Fruit fly (Drosophila melanogaster) whole organism, embryonic: Measurements from ENCODE around the gene mbc.

Experiments
- Blimp-1 ChIP-seq: fragments of 200-800 bp; sonication (Bioruptor generic); optimal IDR thresholded peaks from 3 replicates; lab custom pipeline; 2018; ENCODE audit warnings: missing biosample characterization, missing genetic modification characterization, mild to moderate bottlenecking, moderate library complexity, missing genetic modification reagents
- BtbVII ChIP-seq: fragments of 200-800 bp; sonication (Bioruptor generic); optimal IDR thresholded peaks from 3 replicates; lab custom pipeline; 2017; ENCODE audit warnings: missing biosample characterization, mild to moderate bottlenecking, missing genetic modification characterization
- CG10462 ChIP-seq: fragments of 200-800 bp; sonication (Bioruptor generic); optimal IDR thresholded peaks from 2 replicates; lab custom pipeline; 2016; ENCODE audit warnings: missing biosample characterization, missing genetic modification characterization
- CG11247 ChIP-seq: fragments of 200-800 bp; sonication (Bioruptor generic); IDR thresholded peaks from 2 replicates; pipeline ENCODE4 v1.3.6; 2022; ENCODE audit warnings: missing biosample characterization, missing genetic modification characterization
- CG11560 ChIP-seq: fragments of 200-800 bp; sonication (Bioruptor generic); IDR thresholded peaks from 3 replicates; pipeline ENCODE4 v1.3.6; 2022; ENCODE audit warnings: missing biosample characterization, missing genetic modification characterization
- CG11723 ChIP-seq: fragments of 200-800 bp; sonication (Bioruptor generic); optimal IDR thresholded peaks from 2 replicates; lab custom pipeline; 2017; ENCODE audit warnings: missing biosample characterization, mild to moderate bottlenecking, missing genetic modification characterization
- CG12155 ChIP-seq: fragments of 200-800 bp; sonication (Bioruptor generic); optimal IDR thresholded peaks from 3 replicates; lab custom pipeline; 2016; ENCODE audit warnings: missing biosample characterization, missing genetic modification characterization
- CG15479 ChIP-seq: fragments of 200-800 bp; sonication (Bioruptor generic); optimal IDR thresholded peaks from 3 replicates; lab custom pipeline; 2019; ENCODE audit warnings: missing biosample characterization, mild to moderate bottlenecking, missing genetic modification characterization, moderate library complexity
- CG1603 ChIP-seq: fragments of 200-800 bp; sonication (Bioruptor generic); optimal IDR thresholded peaks from 2 replicates; lab custom pipeline; 2019; ENCODE audit warnings: missing biosample characterization, mild to moderate bottlenecking, missing genetic modification characterization, moderate library complexity
- CG16813 ChIP-seq: fragments of 200-800 bp; sonication (Bioruptor generic); IDR thresholded peaks from 3 replicates; pipeline ENCODE4 v1.3.6; 2022; ENCODE audit warnings: missing biosample characterization, missing genetic modification characterization; ENCODE audit not compliant: partially characterized antibody
- CG17328 ChIP-seq: fragments of 200-800 bp; sonication (Bioruptor generic); IDR thresholded peaks from 2 replicates; pipeline ENCODE4 v1.3.6; 2022; ENCODE audit warnings: missing biosample characterization, missing genetic modification characterization
- CG17385 ChIP-seq: fragments of 200-800 bp; sonication (Bioruptor generic); optimal IDR thresholded peaks from 3 replicates; lab custom pipeline; 2018; ENCODE audit warnings: missing biosample characterization, mild to moderate bottlenecking, missing genetic modification characterization
- CG18619 ChIP-seq: fragments of 200-800 bp; sonication (Bioruptor generic); optimal IDR thresholded peaks from 3 replicates; lab custom pipeline; 2017; ENCODE audit warnings: missing biosample characterization, mild to moderate bottlenecking, missing genetic modification characterization
- CG2202 ChIP-seq: fragments of 200-800 bp; sonication (Bioruptor generic); optimal IDR thresholded peaks from 2 replicates; lab custom pipeline; 2018; ENCODE audit warnings: missing biosample characterization, mild to moderate bottlenecking, missing genetic modification characterization
- CG34376 ChIP-seq: fragments of 200-800 bp; sonication (Bioruptor generic); optimal IDR thresholded peaks from 2 replicates; lab custom pipeline; 2018; ENCODE audit warnings: missing biosample characterization, mild to moderate bottlenecking, missing genetic modification characterization
- CG3726 ChIP-seq: fragments of 200-800 bp; sonication (Bioruptor generic); IDR thresholded peaks from 3 replicates; pipeline ENCODE4, ENCODE4 v1.3.6; 2022; ENCODE audit warnings: missing biosample characterization, missing genetic modification characterization
- CG4282 ChIP-seq: fragments of 200-800 bp; sonication (Bioruptor generic); optimal IDR thresholded peaks from 2 replicates; lab custom pipeline; 2016; ENCODE audit warnings: missing biosample characterization, missing genetic modification characterization
- CG4707 ChIP-seq: fragments of 200-800 bp; sonication (Bioruptor generic); optimal IDR thresholded peaks from 2 replicates; lab custom pipeline; 2018; ENCODE audit warnings: missing biosample characterization, mild to moderate bottlenecking, missing genetic modification characterization, moderate library complexity
- CG6654 ChIP-seq: fragments of 200-800 bp; sonication (Bioruptor generic); optimal IDR thresholded peaks from 2 replicates; lab custom pipeline; 2017; ENCODE audit warnings: missing biosample characterization, mild to moderate bottlenecking, missing genetic modification characterization
- CG8281 ChIP-seq: fragments of 200-800 bp; sonication (Bioruptor generic); optimal IDR thresholded peaks from 2 replicates; lab custom pipeline; 2018; ENCODE audit warnings: missing biosample characterization, mild to moderate bottlenecking, missing genetic modification characterization, moderate library complexity
- CG9797 ChIP-seq: fragments of 200-800 bp; sonication (Bioruptor generic); optimal IDR thresholded peaks from 3 replicates; lab custom pipeline; 2018; ENCODE audit warnings: missing biosample characterization, mild to moderate bottlenecking, missing genetic modification characterization
- CTCF ChIP-seq: fragments of 200-800 bp; sonication (Bioruptor generic); optimal IDR thresholded peaks from 2 replicates; lab custom pipeline; 2017; ENCODE audit warnings: missing biosample characterization, mild to moderate bottlenecking, missing genetic modification characterization, moderate library complexity
- CkIIα-i1 ChIP-seq: fragments of 200-800 bp; sonication (Bioruptor generic); IDR thresholded peaks from 2 replicates; pipeline ENCODE4 v1.3.6; 2022; ENCODE audit warnings: missing biosample characterization, missing genetic modification characterization
- Deaf1 ChIP-seq: fragments of 200-800 bp; optimal IDR thresholded peaks from 3 replicates; lab custom pipeline; 2019; ENCODE audit warnings: missing biosample characterization, mild to moderate bottlenecking, missing genetic modification characterization, moderate library complexity
- Elba2 ChIP-seq: fragments of 200-800 bp; sonication (Bioruptor generic); optimal IDR thresholded peaks from 3 replicates; lab custom pipeline; 2016; ENCODE audit warnings: missing biosample characterization, missing genetic modification characterization
- HLH3B ChIP-seq: fragments of 200-800 bp; sonication (Bioruptor generic); IDR thresholded peaks from 2 replicates; pipeline ENCODE4 v1.3.6; 2022; ENCODE audit warnings: missing biosample characterization, missing genetic modification characterization
- HLH54F ChIP-seq: fragments of 200-800 bp; sonication (Bioruptor generic); optimal IDR thresholded peaks from 3 replicates; lab custom pipeline; 2016; ENCODE audit warnings: missing biosample characterization, missing genetic modification characterization
- NC2α ChIP-seq: fragments of 200-800 bp; sonication (Bioruptor generic); optimal IDR thresholded peaks from 2 replicates; lab custom pipeline; 2016; ENCODE audit warnings: missing biosample characterization, missing genetic modification characterization
- Neu2 ChIP-seq: fragments of 200-800 bp; sonication (Bioruptor generic); optimal IDR thresholded peaks from 3 replicates; lab custom pipeline; 2016; ENCODE audit warnings: missing biosample characterization, missing genetic modification characterization, borderline replicate concordance
- Opbp ChIP-seq: fragments of 200-800 bp; sonication (Bioruptor generic); IDR thresholded peaks from 3 replicates; pipeline ENCODE4 v1.3.6; 2022; ENCODE audit warnings: missing biosample characterization, missing genetic modification characterization; ENCODE audit not compliant: partially characterized antibody
- YL-1 ChIP-seq: fragments of 200-800 bp; sonication (Bioruptor generic); optimal IDR thresholded peaks from 3 replicates; lab custom pipeline; 2017; ENCODE audit warnings: missing biosample characterization, mild to moderate bottlenecking, missing genetic modification characterization
- aop ChIP-seq: fragments of 200-800 bp; sonication (Bioruptor generic); IDR thresholded peaks from 2 replicates; pipeline ENCODE4 v1.3.6; 2022; ENCODE audit warnings: missing biosample characterization, missing genetic modification characterization
- croc ChIP-seq: fragments of 200-800 bp; sonication (Bioruptor generic); conservative IDR thresholded peaks from 3 replicates; pipeline ENCODE4 v1.3.6; 2022; ENCODE audit warnings: missing biosample characterization, missing genetic modification characterization
- ems ChIP-seq: fragments of 200-800 bp; sonication (Bioruptor generic); optimal IDR thresholded peaks from 3 replicates; lab custom pipeline; 2016; ENCODE audit warnings: missing biosample characterization, missing genetic modification characterization
- en ChIP-seq: fragments of 200-800 bp; sonication (Bioruptor generic); optimal IDR thresholded peaks from 2 replicates; lab custom pipeline; 2016; ENCODE audit warnings: missing biosample characterization, missing genetic modification characterization
- esg ChIP-seq: fragments of 200-800 bp; sonication (Bioruptor generic); conservative IDR thresholded peaks from 2 replicates; pipeline ENCODE4 v1.3.6; 2022; ENCODE audit warnings: missing biosample characterization, missing genetic modification characterization
- eve ChIP-seq, 2 experiments: fragments of >200 bp; optimal IDR thresholded peaks; 2 replicates each; lab custom pipeline; 2017; ENCODE audit warnings: missing biosample characterization in 2 of 2, missing genetic modification characterization in 2 of 2
- ewg ChIP-seq: fragments of 200-800 bp; sonication (Bioruptor generic); optimal IDR thresholded peaks from 3 replicates; lab custom pipeline; 2017; ENCODE audit warnings: mild to moderate bottlenecking, missing biosample characterization, missing genetic modification reagents, missing genetic modification characterization
- fd3F ChIP-seq: fragments of 200-800 bp; sonication (Bioruptor generic); optimal IDR thresholded peaks from 2 replicates; lab custom pipeline; 2018; ENCODE audit warnings: missing biosample characterization, mild to moderate bottlenecking, missing genetic modification characterization, moderate library complexity
- ham ChIP-seq: fragments of 200-800 bp; sonication (Bioruptor generic); IDR thresholded peaks from 2 replicates; pipeline ENCODE4 v1.3.6; 2022; ENCODE audit warnings: missing biosample characterization, missing genetic modification characterization
- mld ChIP-seq: fragments of 200-800 bp; sonication (Bioruptor generic); IDR thresholded peaks from 3 replicates; pipeline ENCODE4 v1.3.6; 2022; ENCODE audit warnings: missing biosample characterization, missing genetic modification characterization; ENCODE audit not compliant: partially characterized antibody
- pfk ChIP-seq: fragments of 200-800 bp; sonication (Bioruptor generic); optimal IDR thresholded peaks from 2 replicates; lab custom pipeline; 2018; ENCODE audit warnings: missing biosample characterization, mild to moderate bottlenecking, missing genetic modification characterization, moderate library complexity
- pzg ChIP-seq: fragments of 200-800 bp; sonication (Bioruptor generic); optimal IDR thresholded peaks from 3 replicates; lab custom pipeline; 2018; ENCODE audit warnings: missing biosample characterization, mild to moderate bottlenecking, missing genetic modification characterization, moderate library complexity
- salm ChIP-seq: fragments of 200-800 bp; sonication (Bioruptor generic); optimal IDR thresholded peaks from 2 replicates; lab custom pipeline; 2018; ENCODE audit warnings: missing biosample characterization, mild to moderate bottlenecking, missing genetic modification characterization
- scrt ChIP-seq: fragments of 200-800 bp; sonication (Bioruptor generic); optimal IDR thresholded peaks from 2 replicates; lab custom pipeline; 2018; ENCODE audit warnings: missing biosample characterization, mild to moderate bottlenecking, missing genetic modification characterization, moderate library complexity
- sob ChIP-seq: fragments of 200-800 bp; sonication (Bioruptor generic); IDR thresholded peaks from 2 replicates; pipeline ENCODE4 v1.3.6; 2022; ENCODE audit warnings: missing biosample characterization, missing genetic modification characterization
- sr ChIP-seq: fragments of 200-800 bp; sonication (Bioruptor generic); IDR thresholded peaks from 3 replicates; pipeline ENCODE4 v1.3.6; 2022; ENCODE audit warnings: missing biosample characterization, missing genetic modification characterization
- ssp ChIP-seq: fragments of 200-800 bp; sonication (Bioruptor generic); IDR thresholded peaks from 2 replicates; pipeline ENCODE4 v1.3.6; 2022; ENCODE audit warnings: missing biosample characterization, missing genetic modification characterization
- tio ChIP-seq: fragments of 200-800 bp; sonication (Bioruptor generic); optimal IDR thresholded peaks from 2 replicates; lab custom pipeline; 2017; ENCODE audit warnings: missing biosample characterization, missing genetic modification characterization, inconsistent platforms
- tup ChIP-seq: fragments of 200-800 bp; sonication (Bioruptor generic); optimal IDR thresholded peaks from 2 replicates; lab custom pipeline; 2016; ENCODE audit warnings: missing biosample characterization, mild to moderate bottlenecking, missing genetic modification characterization, moderate library complexity

The mbc gene

DNA sequence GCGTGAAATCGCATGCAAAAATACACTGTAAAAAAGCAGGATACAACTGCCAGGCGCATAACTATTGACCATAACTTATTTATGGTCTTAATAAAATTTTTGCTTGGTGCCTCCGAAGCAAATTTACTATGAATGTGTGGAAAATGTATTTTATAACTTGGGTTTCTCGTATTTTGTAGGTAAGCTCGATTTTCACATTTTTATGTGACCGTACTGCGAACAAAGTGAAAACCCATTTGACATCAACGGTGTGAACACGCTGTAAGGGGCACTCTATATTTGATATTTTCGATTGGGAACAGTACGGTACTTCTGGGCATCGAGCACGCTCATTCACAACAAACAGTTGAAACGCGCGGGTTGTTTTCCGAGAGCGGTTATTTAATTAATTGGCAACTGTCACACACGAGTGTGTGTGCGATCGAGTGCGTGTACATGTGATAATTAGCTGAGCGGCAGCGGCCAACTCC is at the start of gene mbc, which contains the start of gene Nup98-96 (continued):
- peak; percentile 55 for TF ChIP-seq tup
- peak; percentile 54 for TF ChIP-seq Deaf1 (tag; lab: Kevin White, UChicago)
- TF ChIP-seq NC2α (GFP tag; lab: Kevin White, UChicago), result peak; percentile 83
- peak; percentile 75; the same call in 2 of the 3 replicates for TF ChIP-seq CG3726 (GFP tag; lab: Robert Waterston, UW)
- peak; percentile 89 for TF ChIP-seq CG12155 (GFP tag; lab: Kevin White, UChicago)
- peak; percentile 22 for TF ChIP-seq CG6654 (GFP tag; lab: Kevin White, UChicago)
- TF ChIP-seq ewg (GFP tag; lab: Kevin White, UChicago), result peak; percentile 86
- TF ChIP-seq Elba2 (GFP tag; lab: Kevin White, UChicago), result peak; percentile 86
- 0 out of 3 replicates have a peak, but pooled peaks have one; percentile 33 for TF ChIP-seq Opbp (GFP tag; lab: Robert Waterston, UW)
- TF ChIP-seq BtbVII, result peak; percentile 51
- TF ChIP-seq scrt, result peak; percentile 64
- peak; percentile 88 for TF ChIP-seq esg (GFP tag; lab: Robert Waterston, UW)
- TF ChIP-seq Blimp-1, result peak; percentile 72
- TF ChIP-seq CG15479, result peak; percentile 59
- TF ChIP-seq CG16813 (GFP tag; lab: Robert Waterston, UW), result no peak; the same call in 2 of the 3 replicates
- TF ChIP-seq pfk, result peak; percentile 57
- TF ChIP-seq tio, result no peak
- peak; percentile 73 for TF ChIP-seq en (GFP tag; lab: Kevin White, UChicago)
- peak; percentile 81 for TF ChIP-seq CG18619 (GFP tag; lab: Kevin White, UChicago)
- TF ChIP-seq sr (GFP tag; lab: Robert Waterston, UW), result no peak
- peak; percentile 70 for TF ChIP-seq CG11723
- TF ChIP-seq CG9797 (GFP tag; lab: Kevin White, UChicago), result peak; percentile 100
- TF ChIP-seq fd3F (GFP tag; lab: Kevin White, UChicago), result peak; percentile 63
- peak; percentile 57 for TF ChIP-seq CG2202 (tag; lab: Kevin White, UChicago)
- peak; percentile 63 for TF ChIP-seq salm (tag; lab: Kevin White, UChicago)
- TF ChIP-seq CG17328, result peak; percentile 84
- peak; percentile 47 for TF ChIP-seq CTCF
- peak; percentile 44 for TF ChIP-seq CG34376 (GFP tag; lab: Kevin White, UChicago)
- TF ChIP-seq mld, result no peak
- peak; percentile 83 for TF ChIP-seq CG1603 (tag; lab: Kevin White, UChicago)
- TF ChIP-seq pzg (GFP tag; lab: Kevin White, UChicago), result peak; percentile 94
- TF ChIP-seq eve (GFP tag; optimal IDR thresholded peaks at IDR 0.05; lab: Kevin White, UChicago), result peak in 1 of 2 experiments; percentile 12
- peak; percentile 93 for TF ChIP-seq YL-1 (GFP tag; lab: Kevin White, UChicago)
- peak; percentile 80 for TF ChIP-seq CG10462
- TF ChIP-seq CG4282 (GFP tag; lab: Kevin White, UChicago), result peak; percentile 59
- TF ChIP-seq CG11560 (tag; lab: Robert Waterston, UW), result peak; percentile 81
- TF ChIP-seq CG8281 (tag; lab: Kevin White, UChicago), result peak; percentile 50
- TF ChIP-seq croc, result peak; percentile 82
- peak; percentile 83 for TF ChIP-seq HLH3B
- peak; percentile 74 for TF ChIP-seq Neu2 (GFP tag; lab: Kevin White, UChicago)
- TF ChIP-seq aop (GFP tag; lab: Robert Waterston, UW), result no peak
- TF ChIP-seq HLH54F (GFP tag; lab: Kevin White, UChicago), result peak; percentile 95
- peak; percentile 50 for TF ChIP-seq CG4707 (GFP tag; lab: Kevin White, UChicago)
- peak; percentile 82 for TF ChIP-seq sob
- peak; percentile 79 for TF ChIP-seq CG11247 (GFP tag; lab: Robert Waterston, UW)
- 0 out of 2 replicates have a peak, but pooled peaks have one; percentile 34 for TF ChIP-seq CkIIα-i1 (GFP tag; lab: Robert Waterston, UW)
- peak; percentile 100 for TF ChIP-seq ssp
- TF ChIP-seq CG17385, result peak; percentile 53
- peak; percentile 83 for TF ChIP-seq ems (GFP tag; lab: Kevin White, UChicago)
- peak; percentile 46; the same call in 1 of the 2 replicates for TF ChIP-seq ham (GFP tag; lab: Robert Waterston, UW)
